Fruit fly (Drosophila melanogaster): ENCODE measurements around the gene ND-B18.

ND-B18 gene

DNA sequence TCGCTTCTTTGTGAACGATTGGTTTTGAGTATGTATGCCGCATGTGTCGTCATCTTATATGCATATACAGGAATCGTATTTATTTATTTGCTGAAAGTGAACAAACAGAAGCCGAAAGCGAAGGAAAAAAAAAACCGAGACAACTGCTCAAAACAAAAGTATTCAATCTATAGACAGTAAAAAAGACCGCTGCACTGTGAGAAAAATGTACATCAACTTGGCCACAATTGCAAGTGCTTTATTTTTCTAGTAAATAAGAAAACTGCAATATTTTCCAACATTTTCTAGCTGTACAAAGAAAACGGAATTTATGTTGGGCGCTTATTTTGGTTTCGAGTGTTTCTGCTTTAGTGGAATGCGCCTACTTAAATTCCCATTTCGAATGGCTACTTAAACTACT lies 36.6 kb upstream of the ND-B18 start (continued):
- no peak for TF ChIP-seq CrebA (GFP tag; optimal IDR thresholded peaks at IDR 0.05; ENCODE audit: borderline replicate concordance)
- TF ChIP-seq Hr83 (GFP tag; optimal IDR thresholded peaks at IDR 0.05; ENCODE audit: poor library complexity, severe bottlenecking): no peak
- no peak for TF ChIP-seq dsf (GFP tag; optimal IDR thresholded peaks at IDR 0.05; ENCODE audit: borderline replicate concordance)
- TF ChIP-seq Dif (GFP tag; optimal IDR thresholded peaks at IDR 0.05; ENCODE audit: partially characterized antibody): no peak
- no peak for TF ChIP-seq Myc (optimal IDR thresholded peaks at IDR 0.05)
- no peak for TF ChIP-seq N (GFP tag; optimal IDR thresholded peaks at IDR 0.05)
- no peak for TF ChIP-seq CG32264 (GFP tag; optimal IDR thresholded peaks at IDR 0.05)
- TF ChIP-seq Jra (GFP tag; optimal IDR thresholded peaks at IDR 0.05): no peak
- TF ChIP-seq psq (GFP tag; optimal IDR thresholded peaks at IDR 0.05): peak; percentile 41
- peak; percentile 4 for TF ChIP-seq dmrt93B (GFP tag; optimal IDR thresholded peaks at IDR 0.05)
- no peak for TF ChIP-seq lola (GFP tag; optimal IDR thresholded peaks at IDR 0.05)
- TF ChIP-seq woc (GFP tag; optimal IDR thresholded peaks at IDR 0.05): no peak

DNA sequence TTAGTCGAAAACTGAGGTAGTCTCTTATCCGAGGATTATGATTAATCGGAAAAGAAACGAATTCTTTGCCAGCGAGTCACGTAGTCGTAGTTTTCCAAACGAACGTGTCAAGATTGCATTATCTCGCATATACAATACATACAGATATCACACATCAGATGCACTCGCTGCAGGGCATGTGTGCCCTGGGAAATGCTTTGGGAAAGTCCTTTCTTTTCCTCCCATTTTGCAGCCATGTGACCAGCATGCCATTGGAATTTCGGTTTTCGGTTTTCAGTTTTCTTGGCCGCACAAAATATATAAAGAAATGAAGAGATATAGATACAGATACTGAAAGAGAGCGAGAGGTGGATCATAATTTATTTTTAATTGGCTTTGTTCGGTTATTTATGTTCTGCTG lies 35.4 kb upstream of the ND-B18 start:
- TF ChIP-seq sage (GFP tag; optimal IDR thresholded peaks at IDR 0.05) (no peak), rgr (GFP tag; optimal IDR thresholded peaks at IDR 0.05) (no peak), Vsx2 (GFP tag; optimal IDR thresholded peaks at IDR 0.05; ENCODE audit: partially characterized antibody) (no peak), Dfd (GFP tag; optimal IDR thresholded peaks at IDR 0.05) (no peak)

DNA sequence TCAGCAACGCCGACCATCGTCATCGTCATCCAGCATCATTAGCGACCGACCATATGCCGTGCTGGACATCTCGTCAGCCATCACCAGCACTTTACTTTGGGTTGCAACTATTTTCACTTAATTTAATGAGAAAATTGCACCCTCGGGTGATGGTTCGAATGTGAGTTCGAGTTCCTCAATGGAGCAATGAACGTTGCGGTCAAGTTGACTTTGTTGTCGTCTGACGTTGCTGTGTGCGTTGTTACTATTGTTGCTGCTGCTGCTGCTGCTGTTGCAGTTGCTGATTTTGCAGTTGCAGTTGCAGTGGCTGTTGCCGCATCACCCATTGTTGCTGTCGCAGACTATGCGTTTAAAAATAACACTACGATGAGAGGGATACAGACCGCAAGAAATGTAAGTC lies 33.7 kb upstream of the ND-B18 start:
- TF ChIP-seq rgr (GFP tag; optimal IDR thresholded peaks at IDR 0.05): no peak

DNA sequence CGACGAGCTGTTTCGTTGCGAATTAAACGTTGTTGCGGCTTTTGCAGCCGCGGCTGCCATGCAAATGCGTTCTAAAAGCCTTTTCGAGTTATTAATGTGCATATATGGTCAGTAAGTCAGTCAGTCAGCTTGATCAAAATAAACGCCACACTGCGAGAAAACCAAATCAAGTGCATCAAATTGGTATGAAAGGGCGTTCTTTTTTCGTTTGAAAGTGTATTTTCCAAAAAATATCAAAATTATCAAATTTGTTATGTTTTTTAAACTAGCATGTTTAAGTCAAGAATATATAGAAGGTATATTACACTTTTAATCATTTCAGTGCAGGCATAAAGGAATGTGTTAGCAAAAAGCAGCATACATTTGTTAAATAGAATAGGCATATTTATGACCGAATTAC lies 21.0 kb upstream of the ND-B18 start:
- TF ChIP-seq Myc (optimal IDR thresholded peaks at IDR 0.05) (no peak), OdsH (GFP tag; optimal IDR thresholded peaks at IDR 0.05) (no peak), Sp1 (GFP tag; optimal IDR thresholded peaks at IDR 0.05) (no peak), Hnf4 (GFP tag; optimal IDR thresholded peaks at IDR 0.05) (peak; percentile 8), Hr78 (GFP tag; optimal IDR thresholded peaks at IDR 0.05) (no peak), ey (GFP tag; optimal IDR thresholded peaks at IDR 0.05) (peak; percentile 44), rgr (GFP tag; optimal IDR thresholded peaks at IDR 0.05) (peak; percentile 34), h (GFP tag; optimal IDR thresholded peaks at IDR 0.05) (peak; percentile 59), fru (GFP tag; optimal IDR thresholded peaks at IDR 0.05) (peak; percentile 11), HLH106 (tag; optimal IDR thresholded peaks at IDR 0.05) (peak; percentile 27), foxo (GFP tag; optimal IDR thresholded peaks at IDR 0.05) (peak in 1 of 2 experiments; percentile 36), br (GFP tag; optimal IDR thresholded peaks at IDR 0.05) (peak; percentile 29)

DNA sequence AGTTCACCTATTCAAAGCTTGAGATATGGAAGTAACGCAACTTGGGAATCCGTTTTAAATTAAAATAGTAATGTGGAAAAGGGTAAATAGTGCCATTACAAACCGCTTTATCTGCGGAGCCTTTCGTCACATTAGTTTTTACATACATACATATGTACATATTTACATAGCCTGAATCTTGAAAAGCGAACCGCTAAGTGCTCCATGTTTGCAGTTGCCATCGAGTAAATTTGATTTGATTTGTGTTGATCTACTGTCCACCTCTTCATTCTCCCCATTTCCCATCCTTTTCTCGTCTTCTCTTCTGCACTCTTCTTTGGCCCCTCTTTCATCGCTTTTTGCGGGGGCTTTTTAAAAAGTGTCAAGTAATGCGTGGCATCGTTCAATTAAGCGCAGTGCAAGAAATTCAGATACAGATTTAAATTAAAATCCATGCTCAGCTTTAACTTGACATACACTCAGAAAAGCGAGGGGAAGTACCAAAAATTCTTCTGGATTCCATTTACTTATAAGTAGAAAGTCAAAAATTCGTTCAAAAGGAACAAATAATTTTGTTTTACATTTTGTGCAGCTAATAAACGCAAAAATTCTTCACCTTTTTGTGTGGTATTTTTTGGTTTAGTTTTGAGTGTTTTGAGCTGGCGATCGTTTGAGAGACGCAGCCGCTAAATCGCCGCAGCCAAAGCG lies 20.4 kb upstream of the ND-B18 start:
- TF ChIP-seq Myc (optimal IDR thresholded peaks at IDR 0.05): no peak
- TF ChIP-seq OdsH (GFP tag; optimal IDR thresholded peaks at IDR 0.05): peak; percentile 71
- no peak for TF ChIP-seq dl (GFP tag; optimal IDR thresholded peaks at IDR 0.05; ENCODE audit: insufficient read depth in 1 of 2, partially characterized antibody in 2 of 2)
- TF ChIP-seq tai (GFP tag; optimal IDR thresholded peaks at IDR 0.05): no peak
- no peak for TF ChIP-seq Vsx2 (GFP tag; optimal IDR thresholded peaks at IDR 0.05; ENCODE audit: partially characterized antibody)
- TF ChIP-seq rgr (GFP tag; optimal IDR thresholded peaks at IDR 0.05): peak; percentile 79
- TF ChIP-seq CrebA (GFP tag; optimal IDR thresholded peaks at IDR 0.05; ENCODE audit: borderline replicate concordance): peak; percentile 46
- TF ChIP-seq usp (GFP tag; optimal IDR thresholded peaks at IDR 0.05): no peak
- TF ChIP-seq Mio (GFP tag; optimal IDR thresholded peaks at IDR 0.05): no peak
- peak; percentile 48 for TF ChIP-seq sv (GFP tag; optimal IDR thresholded peaks at IDR 0.05)
- peak; percentile 65 for TF ChIP-seq Hnf4 (GFP tag; optimal IDR thresholded peaks at IDR 0.05)
- no peak for TF ChIP-seq lola (GFP tag; optimal IDR thresholded peaks at IDR 0.05)
- TF ChIP-seq Rel (GFP tag; optimal IDR thresholded peaks at IDR 0.05): peak; percentile 19
- TF ChIP-seq Rel (tag; optimal IDR thresholded peaks at IDR 0.05): peak; percentile 38
- peak; percentile 82 for TF ChIP-seq ey (GFP tag; optimal IDR thresholded peaks at IDR 0.05)
- peak; percentile 70 for TF ChIP-seq br (GFP tag; optimal IDR thresholded peaks at IDR 0.05)
- TF ChIP-seq Abd-B (GFP tag; optimal IDR thresholded peaks at IDR 0.05): no peak
- TF ChIP-seq CG32264 (GFP tag; optimal IDR thresholded peaks at IDR 0.05): peak; percentile 25
- no peak for TF ChIP-seq Dfd (GFP tag; optimal IDR thresholded peaks at IDR 0.05)
- no peak for TF ChIP-seq jim (GFP tag; optimal IDR thresholded peaks at IDR 0.05)
- peak; percentile 78 for TF ChIP-seq brk (GFP tag; optimal IDR thresholded peaks at IDR 0.05)
- no peak for TF ChIP-seq Hr78 (GFP tag; optimal IDR thresholded peaks at IDR 0.05)
- peak; percentile 63 for TF ChIP-seq HLH106 (tag; optimal IDR thresholded peaks at IDR 0.05)
- no peak for TF ChIP-seq N (GFP tag; optimal IDR thresholded peaks at IDR 0.05)
- TF ChIP-seq GATAd (GFP tag; optimal IDR thresholded peaks at IDR 0.05): no peak
- TF ChIP-seq Sp1 (GFP tag; optimal IDR thresholded peaks at IDR 0.05): peak; percentile 7
- TF ChIP-seq dsf (GFP tag; optimal IDR thresholded peaks at IDR 0.05; ENCODE audit: borderline replicate concordance): no peak
- TF ChIP-seq foxo (GFP tag; optimal IDR thresholded peaks at IDR 0.05): peak; percentile 16 to 82
- TF ChIP-seq CG9705 (GFP tag; optimal IDR thresholded peaks at IDR 0.05): no peak
- TF ChIP-seq h (GFP tag; optimal IDR thresholded peaks at IDR 0.05): peak; percentile 80
- TF ChIP-seq dmrt93B (GFP tag; optimal IDR thresholded peaks at IDR 0.05): no peak
- TF ChIP-seq psq (GFP tag; optimal IDR thresholded peaks at IDR 0.05): peak; percentile 77
- no peak for TF ChIP-seq woc (GFP tag; optimal IDR thresholded peaks at IDR 0.05)
- TF ChIP-seq pan (optimal IDR thresholded peaks at IDR 0.05): no peak
- peak; percentile 46 for TF ChIP-seq sage (GFP tag; optimal IDR thresholded peaks at IDR 0.05)

All from whole organism, wandering third instar larva.